Worm (Caenorhabditis elegans): ENCODE results near the gene zyg-12.

Gene zyg-12

DNA sequence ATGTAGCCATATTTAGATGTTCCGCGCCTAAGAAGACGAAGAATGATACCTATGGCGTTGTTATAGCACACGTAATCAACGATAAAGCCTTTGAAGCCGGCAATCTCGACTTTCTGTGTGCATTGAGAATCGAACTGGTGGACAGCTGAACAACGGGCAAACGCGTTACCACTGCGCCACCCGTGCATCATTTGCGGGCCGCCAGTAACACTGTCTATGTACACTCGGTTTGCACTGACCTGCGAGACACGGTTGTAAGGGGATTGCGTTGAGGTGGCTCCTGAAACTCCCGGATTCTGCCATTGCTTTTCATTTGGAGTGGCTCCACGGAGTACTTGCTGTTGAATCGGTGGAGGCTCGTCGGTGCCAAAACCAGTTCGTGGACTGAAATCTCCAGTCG is 7.3 kb upstream of the zyg-12 start (continued):
- TF ChIP-seq aptf-3 (GFP tag; IDR thresholded peaks at IDR 0.05): peak; percentile 85; the same call in 1 of the 2 replicates
- TF ChIP-seq unc-130 (GFP tag; optimal IDR thresholded peaks at IDR 0.05): peak; percentile 46
- TF ChIP-seq ZK185.1 (tag; optimal IDR thresholded peaks at IDR 0.05; ENCODE audit: poor library complexity, severe bottlenecking): peak; percentile 82
- TF ChIP-seq xnd-1 (tag; optimal IDR thresholded peaks at IDR 0.05): no peak
- no peak for TF ChIP-seq K11D2.4 (GFP tag; IDR thresholded peaks at IDR 0.05)
- TF ChIP-seq mxl-1 (tag; optimal IDR thresholded peaks at IDR 0.05): no peak
- TF ChIP-seq lin-26 (GFP tag; IDR thresholded peaks at IDR 0.05): peak; percentile 92
- TF ChIP-seq madf-10 (tag; optimal IDR thresholded peaks at IDR 0.05): no peak
- peak; percentile 91 for TF ChIP-seq F52B5.7 (tag; optimal IDR thresholded peaks at IDR 0.05)
- TF ChIP-seq bed-1 (GFP tag; IDR thresholded peaks at IDR 0.05): 0 out of 2 replicates have a peak, but pooled peaks have one; percentile 38
- TF ChIP-seq unc-62 (GFP tag; optimal IDR thresholded peaks at IDR 0.05): no peak
- 0 out of 2 replicates have a peak, but pooled peaks have one; percentile 71 for TF ChIP-seq nhr-120 (GFP tag; IDR thresholded peaks at IDR 0.05)
- TF ChIP-seq nfya-1 (tag; optimal IDR thresholded peaks at IDR 0.05; ENCODE audit: borderline replicate concordance, insufficient read depth): no peak
- TF ChIP-seq repo-1 (tag; optimal IDR thresholded peaks at IDR 0.05): peak; percentile 89
- TF ChIP-seq F57C9.4 (tag; optimal IDR thresholded peaks at IDR 0.05): no peak
- no peak for TF ChIP-seq dpl-1 (GFP tag; optimal IDR thresholded peaks at IDR 0.05)
- TF ChIP-seq snpc-3.4 (tag; optimal IDR thresholded peaks at IDR 0.05): no peak
- TF ChIP-seq aptf-2 (GFP tag; conservative IDR thresholded peaks at IDR 0.05): no peak
- TF ChIP-seq lsl-1 (GFP tag; optimal IDR thresholded peaks at IDR 0.05): peak; percentile 48
- no peak for TF ChIP-seq F37B4.10 (GFP tag; IDR thresholded peaks at IDR 0.05)
- TF ChIP-seq lag-1 (GFP tag; IDR thresholded peaks at IDR 0.05): no peak
- no peak for TF ChIP-seq F57A8.1 (GFP tag; optimal IDR thresholded peaks at IDR 0.05)
- peak; percentile 83 for TF ChIP-seq zfh-2 (GFP tag; conservative IDR thresholded peaks at IDR 0.05)
- TF ChIP-seq mcd-1 (GFP tag; IDR thresholded peaks at IDR 0.05): peak; percentile 65
- TF ChIP-seq hrde-1 (tag; optimal IDR thresholded peaks at IDR 0.05; ENCODE audit: borderline replicate concordance): peak; percentile 84
- TF ChIP-seq lin-35 (GFP tag; optimal IDR thresholded peaks at IDR 0.05): peak in 1 of 3 experiments; percentile 30
- TF ChIP-seq bed-2 (GFP tag; IDR thresholded peaks at IDR 0.05): no peak
- TF ChIP-seq tbx-9 (tag; optimal IDR thresholded peaks at IDR 0.05; ENCODE audit: borderline replicate concordance): no peak
- no peak for TF ChIP-seq Y79H2A.3 (GFP tag; conservative IDR thresholded peaks at IDR 0.05)
- no peak for TF ChIP-seq dpff-1 (tag; optimal IDR thresholded peaks at IDR 0.05)
- TF ChIP-seq rpc-1 (optimal IDR thresholded peaks at IDR 0.05): peak; percentile 73
- peak; percentile 77 for TF ChIP-seq rpc-1 (tag; optimal IDR thresholded peaks at IDR 0.05)
- TF ChIP-seq die-1 (tag; optimal IDR thresholded peaks at IDR 0.05): peak; percentile 64
- TF ChIP-seq C06A6.2 (GFP tag; conservative IDR thresholded peaks at IDR 0.05): no peak; the same call in 1 of the 2 replicates
- TF ChIP-seq tlf-1 (GFP tag; optimal IDR thresholded peaks at IDR 0.05): no peak
- 0 out of 2 replicates have a peak, but pooled peaks have one; percentile 70 for TF ChIP-seq madf-3 (GFP tag; IDR thresholded peaks at IDR 0.05)
- no peak for TF ChIP-seq F55B11.4 (tag; optimal IDR thresholded peaks at IDR 0.05; ENCODE audit: borderline replicate concordance, insufficient read depth)
- TF ChIP-seq tbp1 (GFP tag; optimal IDR thresholded peaks at IDR 0.05): peak; percentile 91
- peak; percentile 64 for TF ChIP-seq dox-1 (GFP tag; IDR thresholded peaks at IDR 0.05)
- peak; percentile 59 for TF ChIP-seq hmg-1.2 (GFP tag; IDR thresholded peaks at IDR 0.05)
- peak; percentile 31 for TF ChIP-seq nhr-27 (tag; optimal IDR thresholded peaks at IDR 0.05)
- no peak for TF ChIP-seq pha-4 (tag; optimal IDR thresholded peaks at IDR 0.05)
- TF ChIP-seq chd-7 (tag; optimal IDR thresholded peaks at IDR 0.05): peak; percentile 82
- no peak for TF ChIP-seq ztf-3 (GFP tag; optimal IDR thresholded peaks at IDR 0.05)
- TF ChIP-seq sptf-2 (GFP tag; optimal IDR thresholded peaks at IDR 0.05): no peak
- peak; percentile 18 for TF ChIP-seq K12H6.12 (tag; optimal IDR thresholded peaks at IDR 0.05)
- peak; percentile 47; the same call in 1 of the 2 replicates for TF ChIP-seq D2030.7 (GFP tag; IDR thresholded peaks at IDR 0.05)
- peak; percentile 53 to 78 for TF ChIP-seq rec-8 (tag; optimal IDR thresholded peaks at IDR 0.05)
- peak; percentile 46 for TF ChIP-seq F22D6.2 (tag; optimal IDR thresholded peaks at IDR 0.05)
